Fruit fly (Drosophila melanogaster) whole organism, embryonic: ENCODE results near the gene CG6569.

ENCODE experiments used
- ATbp ChIP-seq: fragments of 200-800 bp; sonication (Bioruptor generic); optimal IDR thresholded peaks from 2 replicates; lab custom pipeline; 2017; ENCODE audit warnings: missing biosample characterization, mild to moderate bottlenecking, missing genetic modification characterization, missing genetic modification reagents
- Atf6 ChIP-seq: fragments of 200-800 bp; sonication (Bioruptor generic); IDR thresholded peaks from 2 replicates; pipeline ENCODE4 v1.3.6; 2022; ENCODE audit warnings: missing biosample characterization, missing genetic modification characterization
- CG10147 ChIP-seq: fragments of 200-800 bp; sonication (Bioruptor generic); optimal IDR thresholded peaks from 2 replicates; lab custom pipeline; 2019; ENCODE audit warnings: missing biosample characterization, mild to moderate bottlenecking, missing genetic modification characterization, moderate library complexity
- CG10321 ChIP-seq: fragments of 200-800 bp; sonication (Bioruptor generic); IDR thresholded peaks from 2 replicates; pipeline ENCODE4 v1.3.6; 2022; ENCODE audit warnings: missing biosample characterization, missing genetic modification characterization
- CG12659 ChIP-seq: fragments of 200-800 bp; sonication (Bioruptor generic); optimal IDR thresholded peaks from 3 replicates; lab custom pipeline; 2017; ENCODE audit warnings: mild to moderate bottlenecking, missing biosample characterization, missing genetic modification reagents, missing genetic modification characterization
- CG15073 ChIP-seq: fragments of 200-800 bp; sonication (Bioruptor generic); optimal IDR thresholded peaks from 2 replicates; lab custom pipeline; 2016; ENCODE audit warnings: missing biosample characterization, missing genetic modification characterization
- CG15696 ChIP-seq: fragments of 200-800 bp; sonication (Bioruptor generic); optimal IDR thresholded peaks from 2 replicates; lab custom pipeline; 2019; ENCODE audit warnings: missing biosample characterization, mild to moderate bottlenecking, missing genetic modification characterization, moderate library complexity
- CG17385 ChIP-seq: fragments of 200-800 bp; sonication (Bioruptor generic); optimal IDR thresholded peaks from 3 replicates; lab custom pipeline; 2018; ENCODE audit warnings: missing biosample characterization, mild to moderate bottlenecking, missing genetic modification characterization
- CG2889 ChIP-seq: fragments of 200-800 bp; sonication (Bioruptor generic); IDR thresholded peaks from 3 replicates; pipeline ENCODE4 v1.3.6; 2022; ENCODE audit warnings: missing biosample characterization, missing genetic modification characterization
- CG6765 ChIP-seq: fragments of 200-800 bp; sonication (Bioruptor generic); optimal IDR thresholded peaks from 3 replicates; lab custom pipeline; 2017; ENCODE audit warnings: missing biosample characterization, mild to moderate bottlenecking, missing genetic modification characterization
- CG7839 ChIP-seq: fragments of 200-800 bp; sonication (Bioruptor generic); optimal IDR thresholded peaks from 3 replicates; lab custom pipeline; 2018; ENCODE audit warnings: missing biosample characterization, mild to moderate bottlenecking, missing genetic modification characterization, moderate library complexity
- CG8944 ChIP-seq: fragments of 200-800 bp; sonication (Bioruptor generic); optimal IDR thresholded peaks from 3 replicates; lab custom pipeline; 2016; ENCODE audit warnings: missing biosample characterization, missing genetic modification characterization
- CG9727 ChIP-seq: fragments of 200-800 bp; sonication (Bioruptor generic); optimal IDR thresholded peaks from 3 replicates; lab custom pipeline; 2017; ENCODE audit warnings: missing biosample characterization, mild to moderate bottlenecking, missing genetic modification characterization
- CoRest ChIP-seq: fragments of 200-800 bp; sonication (Bioruptor generic); optimal IDR thresholded peaks from 3 replicates; lab custom pipeline; 2018; ENCODE audit warnings: missing biosample characterization, mild to moderate bottlenecking, missing genetic modification characterization, moderate library complexity
- Dp ChIP-seq: fragments of 200-800 bp; sonication (Bioruptor generic); optimal IDR thresholded peaks from 2 replicates; lab custom pipeline; 2018; ENCODE audit warnings: missing biosample characterization, mild to moderate bottlenecking, missing genetic modification characterization, moderate library complexity
- Ets65A ChIP-seq: fragments of 200-800 bp; sonication (Bioruptor generic); peaks from one replicate; lab custom pipeline; 2016; ENCODE audit warnings: missing biosample characterization, missing genetic modification characterization
- HLH3B ChIP-seq: fragments of 200-800 bp; sonication (Bioruptor generic); IDR thresholded peaks from 2 replicates; pipeline ENCODE4 v1.3.6; 2022; ENCODE audit warnings: missing biosample characterization, missing genetic modification characterization
- Hey ChIP-seq: fragments of 200-800 bp; sonication (Bioruptor generic); optimal IDR thresholded peaks from 3 replicates; lab custom pipeline; 2018; ENCODE audit warnings: missing biosample characterization, mild to moderate bottlenecking, missing genetic modification characterization
- Hr51 ChIP-seq, 2 experiments: fragments of 200-800 bp; sonication (Bioruptor generic); optimal IDR thresholded peaks; 2 replicates in 1 of 2; 3 replicates in 1 of 2; lab custom pipeline; 2016 to 2018; ENCODE audit warnings: missing biosample characterization in 2 of 2, missing genetic modification characterization in 2 of 2, mild to moderate bottlenecking in 1 of 2, moderate library complexity in 1 of 2
- MTF-1 ChIP-seq: fragments of 200-800 bp; sonication (Bioruptor generic); optimal IDR thresholded peaks from 2 replicates; lab custom pipeline; 2018; ENCODE audit warnings: missing biosample characterization, mild to moderate bottlenecking, missing genetic modification characterization, borderline replicate concordance
- Mrtf ChIP-seq: fragments of 200-800 bp; sonication (Bioruptor generic); IDR thresholded peaks from 3 replicates; pipeline ENCODE4 v1.3.6; 2022; ENCODE audit warnings: missing biosample characterization, missing genetic modification characterization
- NFAT ChIP-seq: fragments of 200-800 bp; sonication (Bioruptor generic); IDR thresholded peaks from 2 replicates; pipeline ENCODE4 v1.3.6; 2022; ENCODE audit warnings: missing biosample characterization, missing genetic modification characterization
- Poxn ChIP-seq: fragments of 200-800 bp; sonication (Bioruptor generic); IDR thresholded peaks from 2 replicates; pipeline ENCODE4 v1.3.6; 2022; ENCODE audit warnings: missing biosample characterization, missing genetic modification characterization
- ase ChIP-seq: fragments of 200-800 bp; sonication (Bioruptor generic); IDR thresholded peaks from 3 replicates; pipeline ENCODE4 v1.3.6; 2022; ENCODE audit warnings: missing biosample characterization, missing genetic modification characterization
- bigmax ChIP-seq: fragments of 200-800 bp; sonication (Bioruptor generic); optimal IDR thresholded peaks from 2 replicates; lab custom pipeline; 2018; ENCODE audit warnings: missing biosample characterization, mild to moderate bottlenecking, missing genetic modification characterization
- cas ChIP-seq: fragments of 200-800 bp; sonication (Bioruptor generic); IDR thresholded peaks from 2 replicates; pipeline ENCODE4 v1.3.6; 2022; ENCODE audit warnings: missing biosample characterization, missing genetic modification characterization
- cato ChIP-seq: fragments of 200-800 bp; sonication (Bioruptor generic); optimal IDR thresholded peaks from 2 replicates; lab custom pipeline; 2016; ENCODE audit warnings: missing biosample characterization, missing genetic modification characterization, borderline replicate concordance
- dati ChIP-seq: fragments of 200-800 bp; sonication (Bioruptor generic); IDR thresholded peaks from 2 replicates; pipeline ENCODE4 v1.3.6; 2022; ENCODE audit warnings: missing biosample characterization, missing genetic modification characterization
- dysf ChIP-seq: fragments of 200-800 bp; sonication (Bioruptor generic); IDR thresholded peaks from 3 replicates; pipeline ENCODE4 v1.3.6; 2022; ENCODE audit warnings: missing biosample characterization, missing genetic modification characterization
- eve ChIP-seq, 2 experiments: fragments of >200 bp; optimal IDR thresholded peaks; 2 replicates each; lab custom pipeline; 2017; ENCODE audit warnings: missing biosample characterization in 2 of 2, missing genetic modification characterization in 2 of 2
- fd96Cb ChIP-seq: fragments of 200-800 bp; sonication (Bioruptor generic); optimal IDR thresholded peaks from 2 replicates; lab custom pipeline; 2018; ENCODE audit warnings: missing biosample characterization, mild to moderate bottlenecking, missing genetic modification characterization, moderate library complexity
- fu2 ChIP-seq: fragments of 200-800 bp; sonication (Bioruptor generic); optimal IDR thresholded peaks from 2 replicates; lab custom pipeline; 2016; ENCODE audit warnings: missing biosample characterization, missing genetic modification characterization
- knrl ChIP-seq: fragments of 200-800 bp; sonication (Bioruptor generic); IDR thresholded peaks from 3 replicates; pipeline ENCODE4 v1.3.6; 2022; ENCODE audit warnings: missing biosample characterization, missing genetic modification characterization; ENCODE audit not compliant: partially characterized antibody
- lilli ChIP-seq: fragments of 200-800 bp; sonication (Bioruptor generic); optimal IDR thresholded peaks from 3 replicates; lab custom pipeline; 2016; ENCODE audit warnings: missing biosample characterization, missing genetic modification characterization
- mld ChIP-seq: fragments of 200-800 bp; sonication (Bioruptor generic); IDR thresholded peaks from 3 replicates; pipeline ENCODE4 v1.3.6; 2022; ENCODE audit warnings: missing biosample characterization, missing genetic modification characterization; ENCODE audit not compliant: partially characterized antibody
- nau ChIP-seq: fragments of 200-800 bp; sonication (Bioruptor generic); optimal IDR thresholded peaks from 3 replicates; lab custom pipeline; 2017; ENCODE audit warnings: missing biosample characterization, mild to moderate bottlenecking, missing genetic modification characterization, missing genetic modification reagents
- pan ChIP-seq, 4 experiments: fragments of >200 bp in 3 of 4; fragments of 200-800 bp in 1 of 4; sonication (Bioruptor generic) in 1 of 4; optimal IDR thresholded peaks in 3 of 4; IDR thresholded peaks in 1 of 4; 2 replicates each; pipeline versions ENCODE4 v1.3.6 to Lab custom; 2017 to 2022; ENCODE audit warnings: missing biosample characterization in 2 of 4, missing genetic modification characterization in 2 of 4, mixed read lengths in 1 of 4
- prd ChIP-seq, 3 experiments: fragments of >200 bp in 2 of 3; fragments of 200-800 bp in 1 of 3; sonication (Bioruptor generic) in 1 of 3; optimal IDR thresholded peaks in 2 of 3; IDR thresholded peaks in 1 of 3; 2 replicates in 2 of 3; 3 replicates in 1 of 3; pipeline versions ENCODE4 v1.3.6 to Lab custom; 2017 to 2022; ENCODE audit warnings: missing biosample characterization in 1 of 3, missing genetic modification characterization in 1 of 3
- repo ChIP-seq: fragments of 200-800 bp; sonication (Bioruptor generic); optimal IDR thresholded peaks from 2 replicates; lab custom pipeline; 2016; ENCODE audit warnings: missing biosample characterization, missing genetic modification characterization
- sc ChIP-seq, 3 experiments: fragments of >200 bp in 2 of 3; fragments of 200-800 bp in 1 of 3; sonication (Bioruptor generic) in 1 of 3; optimal IDR thresholded peaks; 2 replicates in 2 of 3; 3 replicates in 1 of 3; lab custom pipeline; 2017; ENCODE audit warnings: mild to moderate bottlenecking in 1 of 3, missing biosample characterization in 1 of 3, missing genetic modification characterization in 1 of 3, missing genetic modification reagents in 1 of 3
- scrt ChIP-seq: fragments of 200-800 bp; sonication (Bioruptor generic); optimal IDR thresholded peaks from 2 replicates; lab custom pipeline; 2018; ENCODE audit warnings: missing biosample characterization, mild to moderate bottlenecking, missing genetic modification characterization, moderate library complexity
- sna ChIP-seq: fragments of 200-800 bp; sonication (Bioruptor generic); IDR thresholded peaks from 2 replicates; pipeline ENCODE4 v1.3.6; 2022; ENCODE audit warnings: missing biosample characterization, missing genetic modification characterization; ENCODE audit not compliant: partially characterized antibody
- sr ChIP-seq: fragments of 200-800 bp; sonication (Bioruptor generic); IDR thresholded peaks from 3 replicates; pipeline ENCODE4 v1.3.6; 2022; ENCODE audit warnings: missing biosample characterization, missing genetic modification characterization
- stc ChIP-seq: fragments of 200-800 bp; sonication (Bioruptor generic); IDR thresholded peaks from 2 replicates; pipeline ENCODE4 v1.3.6; 2022; ENCODE audit warnings: missing biosample characterization, missing genetic modification characterization
- trh ChIP-seq: fragments of 200-800 bp; sonication (Bioruptor generic); optimal IDR thresholded peaks from 2 replicates; lab custom pipeline; 2016; ENCODE audit warnings: missing biosample characterization, missing genetic modification characterization
- vnd ChIP-seq: fragments of 200-800 bp; sonication (Bioruptor generic); IDR thresholded peaks from 3 replicates; pipeline ENCODE4 v1.3.6; 2022; ENCODE audit warnings: missing biosample characterization, missing genetic modification characterization; ENCODE audit not compliant: partially characterized antibody

The CG6569 gene

DNA sequence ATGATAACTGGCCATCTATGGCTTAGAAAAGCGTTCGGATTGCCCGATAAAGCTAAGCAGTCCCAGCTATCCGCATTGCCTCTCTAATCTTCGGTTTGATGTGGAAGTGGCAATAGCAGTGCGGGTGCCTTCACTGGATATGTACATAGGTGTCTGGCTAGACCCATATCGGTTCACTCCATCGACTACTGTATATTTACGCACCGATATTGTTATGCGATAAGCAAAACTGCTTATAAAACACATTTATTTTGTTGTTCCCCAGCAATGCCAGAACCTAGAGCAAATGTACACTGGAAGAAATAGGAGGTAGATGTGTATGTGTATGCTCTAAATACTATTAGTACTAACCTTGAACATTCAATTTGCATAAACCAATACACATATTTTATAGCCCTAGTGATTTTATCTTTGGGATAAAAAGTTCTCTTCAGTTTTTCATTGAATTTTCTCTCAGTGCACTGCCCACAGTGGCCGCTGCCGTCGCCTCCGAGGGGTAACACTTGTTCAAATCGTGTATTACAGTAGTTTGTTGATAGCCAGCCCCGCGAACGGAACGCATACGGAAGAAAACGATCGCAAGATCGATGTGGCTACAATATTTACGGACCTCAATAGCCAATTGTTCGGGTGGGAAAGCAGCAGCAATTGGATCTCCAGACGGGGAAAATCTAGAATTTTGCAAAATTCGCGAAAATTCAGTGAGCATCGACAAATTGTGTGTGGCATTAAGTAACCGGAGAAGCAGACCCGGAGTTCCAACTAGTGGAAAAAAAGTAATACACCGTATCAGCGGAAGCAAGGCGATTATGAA is 2.6 kb upstream of the CG6569 start, which contains the start of gene CG31431 (continued):
- TF ChIP-seq CG9727 (GFP tag; lab: Kevin White, UChicago): peak; percentile 97
- no peak for TF ChIP-seq mld
- TF ChIP-seq eve (GFP tag; optimal IDR thresholded peaks at IDR 0.05; lab: Kevin White, UChicago): peak; percentile 73 to 97
- TF ChIP-seq dati (GFP tag; lab: Robert Waterston, UW): peak; percentile 93
- peak; percentile 96 for TF ChIP-seq fd96Cb
- peak; percentile 97 for TF ChIP-seq HLH3B (GFP tag; lab: Robert Waterston, UW)
- no peak for TF ChIP-seq prd (optimal IDR thresholded peaks at IDR 0.05; lab: Kevin White, UChicago)
- TF ChIP-seq prd (GFP tag; IDR thresholded peaks at IDR 0.05; lab: Robert Waterston, UW): peak; percentile 98
- TF ChIP-seq fu2: peak; percentile 97
- peak; percentile 96 for TF ChIP-seq CG17385 (GFP tag; lab: Kevin White, UChicago)
- peak; percentile 98 for TF ChIP-seq CG12659
- peak; percentile 97 for TF ChIP-seq Mrtf (GFP tag; lab: Robert Waterston, UW)
- peak; percentile 93 for TF ChIP-seq cato (GFP tag; lab: Kevin White, UChicago)
- TF ChIP-seq CG15696 (tag; lab: Kevin White, UChicago): peak; percentile 96
- peak; percentile 71 for TF ChIP-seq CG10321 (GFP tag; lab: Robert Waterston, UW)
- peak; percentile 97 for TF ChIP-seq NFAT (GFP tag; lab: Robert Waterston, UW)
- TF ChIP-seq pan (optimal IDR thresholded peaks at IDR 0.05; lab: Kevin White, UChicago): no peak
- peak in 1 of 2 experiments; percentile 98 for TF ChIP-seq pan (GFP tag; optimal IDR thresholded peaks at IDR 0.05 in 1 of 2, IDR thresholded peaks at IDR 0.05 in 1 of 2)
- TF ChIP-seq lilli (GFP tag; lab: Kevin White, UChicago): peak; percentile 98
- peak; percentile 95 for TF ChIP-seq stc
- peak; percentile 95 for TF ChIP-seq scrt
- peak; percentile 93 for TF ChIP-seq MTF-1 (GFP tag; lab: Kevin White, UChicago)
- peak; percentile 95 for TF ChIP-seq CG10147 (GFP tag; lab: Kevin White, UChicago)
- peak; percentile 89 for TF ChIP-seq Hey
- TF ChIP-seq CG15073 (GFP tag; lab: Kevin White, UChicago): peak; percentile 78
- peak; percentile 95 to 96 for TF ChIP-seq Hr51 (GFP tag; optimal IDR thresholded peaks at IDR 0.05; lab: Kevin White, UChicago)
- TF ChIP-seq nau: peak; percentile 93
- TF ChIP-seq CG6765: peak; percentile 92
- TF ChIP-seq trh (GFP tag; lab: Kevin White, UChicago): peak; percentile 87
- no peak for TF ChIP-seq sna (GFP tag; lab: Robert Waterston, UW)
- TF ChIP-seq Poxn: peak; percentile 95
- no peak for TF ChIP-seq vnd (GFP tag; lab: Robert Waterston, UW)
- peak; percentile 98 for TF ChIP-seq Atf6 (GFP tag; lab: Robert Waterston, UW)
- peak; percentile 97 for TF ChIP-seq repo (GFP tag; lab: Kevin White, UChicago)
- TF ChIP-seq Dp: peak; percentile 13
- peak; percentile 94 for TF ChIP-seq CG2889 (GFP tag; lab: Robert Waterston, UW)
- TF ChIP-seq CG8944 (GFP tag; lab: Kevin White, UChicago): peak; percentile 98
- no peak for TF ChIP-seq sc (optimal IDR thresholded peaks at IDR 0.05; lab: Kevin White, UChicago)
- TF ChIP-seq sc (GFP tag; optimal IDR thresholded peaks at IDR 0.05; lab: Kevin White, UChicago): peak; percentile 87
- TF ChIP-seq bigmax (GFP tag; lab: Kevin White, UChicago): peak; percentile 55
- peak; percentile 99 for TF ChIP-seq Ets65A (GFP tag; lab: Kevin White, UChicago)
- TF ChIP-seq ase: peak; percentile 96
- TF ChIP-seq CG7839 (tag; lab: Kevin White, UChicago): peak; percentile 99
- peak; percentile 88 for TF ChIP-seq sr
- peak; percentile 98 for TF ChIP-seq dysf
- peak; percentile 97 for TF ChIP-seq CoRest (tag; lab: Kevin White, UChicago)
- TF ChIP-seq knrl (GFP tag; lab: Robert Waterston, UW): no peak
- TF ChIP-seq ATbp (GFP tag; lab: Kevin White, UChicago): peak; percentile 94
- peak; percentile 96 for TF ChIP-seq cas
